Fruit fly (Drosophila melanogaster): ENCODE data around the gene daed.

Gene daed

dm6 chr2L:2193357-2193780, 22.7 kb downstream of the daed start (continued):
- TF ChIP-seq Lpt (GFP tag; optimal IDR thresholded peaks at IDR 0.05), result peak; percentile 72
- peak; percentile 79 for TF ChIP-seq Sox14 (GFP tag; optimal IDR thresholded peaks at IDR 0.05)
- peak; percentile 68 for TF ChIP-seq net (GFP tag; optimal IDR thresholded peaks at IDR 0.05)
- peak in 1 of 2 experiments; percentile 9 for TF ChIP-seq salr (GFP tag; optimal IDR thresholded peaks at IDR 0.05)
- peak; percentile 100 for TF ChIP-seq CG1621 (tag; optimal IDR thresholded peaks at IDR 0.05)
- peak; percentile 25 for TF ChIP-seq esn (GFP tag; optimal IDR thresholded peaks at IDR 0.05)
- TF ChIP-seq achi (GFP tag; optimal IDR thresholded peaks at IDR 0.05), result peak; percentile 12
- peak; percentile 60 for TF ChIP-seq CG16779 (tag; optimal IDR thresholded peaks at IDR 0.05)
- no peak for TF ChIP-seq eg (GFP tag; IDR thresholded peaks at IDR 0.05)
- peak; percentile 58 for TF ChIP-seq dsx (GFP tag; optimal IDR thresholded peaks at IDR 0.05; ENCODE audit: poor library complexity, severe bottlenecking)
- TF ChIP-seq Sox102F (GFP tag; optimal IDR thresholded peaks at IDR 0.05), result peak; percentile 45
- no peak for TF ChIP-seq CG4318 (GFP tag; optimal IDR thresholded peaks at IDR 0.05)
- TF ChIP-seq fd85E (GFP tag; optimal IDR thresholded peaks at IDR 0.05), result no peak
- TF ChIP-seq CG6163 (GFP tag; IDR thresholded peaks at IDR 0.05), result no peak
- TF ChIP-seq cyc (GFP tag; optimal IDR thresholded peaks at IDR 0.05), result no peak
- no peak for TF ChIP-seq Hr39 (GFP tag; optimal IDR thresholded peaks at IDR 0.05)
- peak; percentile 59 for TF ChIP-seq topi (GFP tag; optimal IDR thresholded peaks at IDR 0.05)
- TF ChIP-seq CG11902 (GFP tag; optimal IDR thresholded peaks at IDR 0.05), result no peak
- peak; percentile 64 for TF ChIP-seq vri (GFP tag; optimal IDR thresholded peaks at IDR 0.05)
- no peak for TF ChIP-seq Eip78C (GFP tag)
- peak; percentile 25 for TF ChIP-seq spab (GFP tag; optimal IDR thresholded peaks at IDR 0.05)
- peak; percentile 40 for TF ChIP-seq Smox (GFP tag; optimal IDR thresholded peaks at IDR 0.05)
- TF ChIP-seq CG32006 (GFP tag; optimal IDR thresholded peaks at IDR 0.05), result peak; percentile 56
- TF ChIP-seq CG10669 (GFP tag; optimal IDR thresholded peaks at IDR 0.05), result peak; percentile 2
- TF ChIP-seq dac (GFP tag; optimal IDR thresholded peaks at IDR 0.05), result no peak
- TF ChIP-seq lz (GFP tag; optimal IDR thresholded peaks at IDR 0.05), result peak; percentile 31
- TF ChIP-seq fd59A (GFP tag; optimal IDR thresholded peaks at IDR 0.05), result peak; percentile 2

- TF ChIP-seq fd85E (GFP tag; optimal IDR thresholded peaks at IDR 0.05), result no peak
- no peak for TF ChIP-seq CG31627 (GFP tag; optimal IDR thresholded peaks at IDR 0.05)
- peak; percentile 1 for TF ChIP-seq CG1621 (tag; optimal IDR thresholded peaks at IDR 0.05)
- peak; percentile 75 for TF ChIP-seq Sox14 (GFP tag; optimal IDR thresholded peaks at IDR 0.05)
- no peak for TF ChIP-seq CG4318 (GFP tag; optimal IDR thresholded peaks at IDR 0.05)
- TF ChIP-seq Eip78C (GFP tag), result no peak
- no peak for TF ChIP-seq svp (GFP tag)
These were observed 23.9 kb downstream of the daed start, which contains the start of gene CG10874 for dm6 chr2L:2192123-2192601. Gene CG10874 (minus strand): TSS chr2L:2192386.

dm6 chr2L:2191404-2191803, 24.7 kb downstream of the daed start:
- no peak for TF ChIP-seq fkh (GFP tag; optimal IDR thresholded peaks at IDR 0.05)
- TF ChIP-seq fd59A (GFP tag; optimal IDR thresholded peaks at IDR 0.05), result no peak
- TF ChIP-seq Eip78C (GFP tag), result no peak
- no peak for TF ChIP-seq OdsH (GFP tag; optimal IDR thresholded peaks at IDR 0.05)
- no peak for TF ChIP-seq Hr4 (GFP tag; optimal IDR thresholded peaks at IDR 0.05)
- no peak for TF ChIP-seq achi (GFP tag; optimal IDR thresholded peaks at IDR 0.05)
- no peak for TF ChIP-seq CG34406 (GFP tag; optimal IDR thresholded peaks at IDR 0.05)

DNA sequence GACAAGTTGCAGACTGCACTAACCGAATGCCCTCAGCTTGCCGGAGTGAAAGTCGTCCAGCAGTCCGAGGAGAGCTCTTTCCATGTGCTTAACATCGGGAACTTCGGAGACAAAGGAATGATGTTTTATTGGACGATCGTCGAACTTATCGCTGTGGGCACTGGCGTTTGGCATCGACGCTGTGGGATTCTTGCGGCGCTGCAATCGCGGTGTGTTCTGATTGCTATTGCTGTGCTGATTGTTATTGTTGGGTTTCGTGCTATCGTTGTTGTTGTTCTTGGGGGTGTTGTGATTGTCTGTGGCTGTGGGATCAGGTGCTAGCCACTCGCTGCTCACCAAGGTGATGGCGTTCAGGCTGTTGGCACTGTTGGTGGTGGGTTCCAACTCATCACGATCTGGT, 25.4 kb downstream of the daed start:
- TF ChIP-seq CG15336 (GFP tag; IDR thresholded peaks at IDR 0.05) (no peak), svp (GFP tag) (peak; percentile 84), CG1621 (tag; optimal IDR thresholded peaks at IDR 0.05) (no peak), CG6854 (GFP tag; optimal IDR thresholded peaks at IDR 0.05) (no peak), ss (GFP tag; optimal IDR thresholded peaks at IDR 0.05) (no peak), Sox14 (GFP tag; optimal IDR thresholded peaks at IDR 0.05) (peak; percentile 43), fd85E (GFP tag; optimal IDR thresholded peaks at IDR 0.05) (no peak), Eip78C (GFP tag) (peak; percentile 33), CG8319 (GFP tag; optimal IDR thresholded peaks at IDR 0.05) (no peak), esn (GFP tag; optimal IDR thresholded peaks at IDR 0.05) (no peak), CG11294 (GFP tag; IDR thresholded peaks at IDR 0.05) (no peak)
